Fruit fly (Drosophila melanogaster) whole organism, embryonic: ENCODE results near the gene tj.

ENCODE experiments used
- Ada2b ChIP-seq: fragments of 200-800 bp; sonication (Bioruptor generic); IDR thresholded peaks from 2 replicates; pipeline ENCODE4 v1.3.6; 2022; ENCODE audit warnings: missing biosample characterization, missing genetic modification characterization
- Bteb2 ChIP-seq: fragments of 200-800 bp; sonication (Bioruptor generic); optimal IDR thresholded peaks from 2 replicates; lab custom pipeline; 2016; ENCODE audit warnings: missing biosample characterization, missing genetic modification characterization
- CG10267 ChIP-seq: fragments of 200-800 bp; sonication (Bioruptor generic); optimal IDR thresholded peaks from 2 replicates; lab custom pipeline; 2018; ENCODE audit warnings: missing biosample characterization, mild to moderate bottlenecking, missing genetic modification characterization, moderate library complexity
- CG11504 ChIP-seq: fragments of 200-800 bp; sonication (Bioruptor generic); optimal IDR thresholded peaks from 3 replicates; lab custom pipeline; 2019; ENCODE audit warnings: missing biosample characterization, mild to moderate bottlenecking, missing genetic modification characterization, moderate library complexity
- CG12071 ChIP-seq: fragments of 200-800 bp; sonication (Bioruptor generic); optimal IDR thresholded peaks from 3 replicates; lab custom pipeline; 2018; ENCODE audit warnings: missing biosample characterization, mild to moderate bottlenecking, missing genetic modification characterization
- CG13296 ChIP-seq: fragments of 200-800 bp; sonication (Bioruptor generic); optimal IDR thresholded peaks from 3 replicates; lab custom pipeline; 2018; ENCODE audit warnings: missing biosample characterization, mild to moderate bottlenecking, missing genetic modification characterization
- CG14050 ChIP-seq: fragments of 200-800 bp; sonication (Bioruptor generic); IDR thresholded peaks from 3 replicates; pipeline ENCODE4 v1.3.6; 2022; ENCODE audit warnings: missing biosample characterization, missing genetic modification characterization
- CG15011 ChIP-seq: fragments of 200-800 bp; sonication (Bioruptor generic); optimal IDR thresholded peaks from 3 replicates; lab custom pipeline; 2018; ENCODE audit warnings: missing biosample characterization, mild to moderate bottlenecking, missing genetic modification characterization
- CG15514 ChIP-seq: fragments of 200-800 bp; sonication (Bioruptor generic); optimal IDR thresholded peaks from 3 replicates; lab custom pipeline; 2017; ENCODE audit warnings: missing biosample characterization, missing genetic modification characterization, mild to moderate bottlenecking, moderate library complexity, missing genetic modification reagents
- CG17385 ChIP-seq: fragments of 200-800 bp; sonication (Bioruptor generic); optimal IDR thresholded peaks from 3 replicates; lab custom pipeline; 2018; ENCODE audit warnings: missing biosample characterization, mild to moderate bottlenecking, missing genetic modification characterization
- CG17802 ChIP-seq: fragments of 200-800 bp; sonication (Bioruptor generic); optimal IDR thresholded peaks from 2 replicates; lab custom pipeline; 2018; ENCODE audit warnings: missing biosample characterization, mild to moderate bottlenecking, missing genetic modification characterization, moderate library complexity
- CG17829 ChIP-seq: fragments of 200-800 bp; optimal IDR thresholded peaks from 2 replicates; lab custom pipeline; 2019; ENCODE audit warnings: missing biosample characterization, mild to moderate bottlenecking, missing genetic modification characterization, moderate library complexity
- CG30403 ChIP-seq: fragments of 200-800 bp; sonication (Bioruptor generic); optimal IDR thresholded peaks from 3 replicates; lab custom pipeline; 2016; ENCODE audit warnings: missing biosample characterization, missing genetic modification characterization
- CG3065 ChIP-seq: fragments of 200-800 bp; sonication (Bioruptor generic); optimal IDR thresholded peaks from 2 replicates; lab custom pipeline; 2016; ENCODE audit warnings: missing biosample characterization, missing genetic modification characterization
- CG31224 ChIP-seq: fragments of 200-800 bp; sonication (Bioruptor generic); IDR thresholded peaks from 2 replicates; pipeline ENCODE4 v1.3.6; 2022; ENCODE audit warnings: missing biosample characterization, missing genetic modification characterization
- CG3163 ChIP-seq: fragments of 200-800 bp; sonication (Bioruptor generic); optimal IDR thresholded peaks from 3 replicates; lab custom pipeline; 2016; ENCODE audit warnings: missing biosample characterization, missing genetic modification characterization
- CG3995 ChIP-seq: fragments of 200-800 bp; sonication (Bioruptor generic); optimal IDR thresholded peaks from 3 replicates; lab custom pipeline; 2016; ENCODE audit warnings: missing biosample characterization, missing genetic modification characterization
- CG8281 ChIP-seq: fragments of 200-800 bp; sonication (Bioruptor generic); optimal IDR thresholded peaks from 2 replicates; lab custom pipeline; 2018; ENCODE audit warnings: missing biosample characterization, mild to moderate bottlenecking, missing genetic modification characterization, moderate library complexity
- Camta ChIP-seq: fragments of 200-800 bp; sonication (Bioruptor generic); optimal IDR thresholded peaks from 2 replicates; lab custom pipeline; 2016; ENCODE audit warnings: missing biosample characterization, missing genetic modification characterization
- CrebB ChIP-seq: fragments of 200-800 bp; sonication (Bioruptor generic); optimal IDR thresholded peaks from 3 replicates; lab custom pipeline; 2018; ENCODE audit warnings: missing biosample characterization, mild to moderate bottlenecking, missing genetic modification characterization
- Dek ChIP-seq: fragments of 200-800 bp; sonication (Bioruptor generic); optimal IDR thresholded peaks from 3 replicates; lab custom pipeline; 2019; ENCODE audit warnings: missing biosample characterization, mild to moderate bottlenecking, missing genetic modification characterization, moderate library complexity
- Hmx ChIP-seq: fragments of 200-800 bp; sonication (Bioruptor generic); optimal IDR thresholded peaks from 2 replicates; lab custom pipeline; 2016; ENCODE audit warnings: missing biosample characterization, missing genetic modification characterization
- Myb ChIP-seq: fragments of 200-800 bp; sonication (Bioruptor generic); optimal IDR thresholded peaks from 2 replicates; lab custom pipeline; 2016; ENCODE audit warnings: missing biosample characterization, missing genetic modification characterization
- Neu2 ChIP-seq: fragments of 200-800 bp; sonication (Bioruptor generic); optimal IDR thresholded peaks from 3 replicates; lab custom pipeline; 2016; ENCODE audit warnings: missing biosample characterization, missing genetic modification characterization, borderline replicate concordance
- PHDP ChIP-seq: fragments of 200-800 bp; sonication (Bioruptor generic); optimal IDR thresholded peaks from 3 replicates; lab custom pipeline; 2018; ENCODE audit warnings: missing biosample characterization, mild to moderate bottlenecking, missing genetic modification characterization, moderate library complexity
- Rx ChIP-seq: fragments of 200-800 bp; sonication (Bioruptor generic); IDR thresholded peaks from 2 replicates; pipeline ENCODE4 v1.3.6; 2022; ENCODE audit warnings: missing biosample characterization, missing genetic modification characterization
- Sin3A ChIP-seq: fragments of >200 bp; optimal IDR thresholded peaks from 2 replicates; lab custom pipeline; 2018
- Six4 ChIP-seq: fragments of 200-800 bp; sonication (Bioruptor generic); optimal IDR thresholded peaks from 2 replicates; lab custom pipeline; 2016; ENCODE audit warnings: missing biosample characterization, missing genetic modification characterization
- Sox102F ChIP-seq: fragments of 200-800 bp; sonication (Bioruptor generic); optimal IDR thresholded peaks from 2 replicates; lab custom pipeline; 2018; ENCODE audit warnings: missing biosample characterization, mild to moderate bottlenecking, missing genetic modification characterization, moderate library complexity
- Xrp1 ChIP-seq: fragments of 200-800 bp; sonication (Bioruptor generic); IDR thresholded peaks from 2 replicates; pipeline ENCODE4 v1.3.6; 2022; ENCODE audit warnings: missing biosample characterization, missing genetic modification characterization
- YL-1 ChIP-seq: fragments of 200-800 bp; sonication (Bioruptor generic); optimal IDR thresholded peaks from 3 replicates; lab custom pipeline; 2017; ENCODE audit warnings: missing biosample characterization, mild to moderate bottlenecking, missing genetic modification characterization
- ap ChIP-seq: fragments of 200-800 bp; sonication (Bioruptor generic); IDR thresholded peaks from 2 replicates; pipeline ENCODE4 v1.3.6; 2022; ENCODE audit warnings: missing biosample characterization, missing genetic modification characterization
- ara ChIP-seq: fragments of 200-800 bp; sonication (Bioruptor generic); IDR thresholded peaks from 2 replicates; pipeline ENCODE4 v1.3.6; 2022; ENCODE audit warnings: missing biosample characterization, missing genetic modification characterization
- cad ChIP-seq: fragments of >200 bp; optimal IDR thresholded peaks from 2 replicates; lab custom pipeline; 2017; ENCODE audit warnings: missing biosample characterization, missing genetic modification characterization
- cato ChIP-seq: fragments of 200-800 bp; sonication (Bioruptor generic); optimal IDR thresholded peaks from 2 replicates; lab custom pipeline; 2016; ENCODE audit warnings: missing biosample characterization, missing genetic modification characterization, borderline replicate concordance
- dati ChIP-seq: fragments of 200-800 bp; sonication (Bioruptor generic); IDR thresholded peaks from 2 replicates; pipeline ENCODE4 v1.3.6; 2022; ENCODE audit warnings: missing biosample characterization, missing genetic modification characterization
- dmrt11E ChIP-seq: fragments of 200-800 bp; sonication (Bioruptor generic); optimal IDR thresholded peaks from 3 replicates; lab custom pipeline; 2018; ENCODE audit warnings: missing biosample characterization, mild to moderate bottlenecking, missing genetic modification characterization, moderate library complexity
- eyg ChIP-seq: fragments of 200-800 bp; sonication (Bioruptor generic); optimal IDR thresholded peaks from 3 replicates; lab custom pipeline; 2016; ENCODE audit warnings: missing biosample characterization, missing genetic modification characterization
- gsb ChIP-seq: fragments of 200-800 bp; sonication (Bioruptor generic); IDR thresholded peaks from 2 replicates; pipeline ENCODE4 v1.3.6; 2022; ENCODE audit warnings: missing biosample characterization, missing genetic modification characterization
- h ChIP-seq: fragments of >200 bp; optimal IDR thresholded peaks from 2 replicates; lab custom pipeline; 2017
- hth ChIP-seq: fragments of >200 bp; optimal IDR thresholded peaks from 2 replicates; lab custom pipeline; 2017; ENCODE audit warnings: inconsistent platforms
- kah ChIP-seq: fragments of 200-800 bp; sonication (Bioruptor generic); optimal IDR thresholded peaks from 2 replicates; lab custom pipeline; 2018; ENCODE audit warnings: missing biosample characterization, mild to moderate bottlenecking, missing genetic modification characterization
- klu ChIP-seq: fragments of 200-800 bp; sonication (Bioruptor generic); IDR thresholded peaks from 2 replicates; pipeline ENCODE4 v1.3.6; 2022; ENCODE audit warnings: missing biosample characterization, missing genetic modification characterization
- lbe ChIP-seq: fragments of 200-800 bp; sonication (Bioruptor generic); optimal IDR thresholded peaks from 2 replicates; lab custom pipeline; 2016; ENCODE audit warnings: missing biosample characterization, mild to moderate bottlenecking, missing genetic modification characterization
- lilli ChIP-seq: fragments of 200-800 bp; sonication (Bioruptor generic); optimal IDR thresholded peaks from 3 replicates; lab custom pipeline; 2016; ENCODE audit warnings: missing biosample characterization, missing genetic modification characterization
- luna ChIP-seq: fragments of 200-800 bp; sonication (Bioruptor generic); optimal IDR thresholded peaks from 2 replicates; lab custom pipeline; 2016; ENCODE audit warnings: missing biosample characterization, missing genetic modification characterization
- oc ChIP-seq: fragments of 200-800 bp; sonication (Bioruptor generic); optimal IDR thresholded peaks from 2 replicates; lab custom pipeline; 2018; ENCODE audit warnings: missing biosample characterization, mild to moderate bottlenecking, missing genetic modification characterization, moderate library complexity
- odd ChIP-seq: fragments of 200-800 bp; sonication (Bioruptor generic); optimal IDR thresholded peaks from 2 replicates; lab custom pipeline; 2017; ENCODE audit warnings: missing biosample characterization, mild to moderate bottlenecking, missing genetic modification characterization
- org-1 ChIP-seq: fragments of 200-800 bp; sonication (Bioruptor generic); optimal IDR thresholded peaks from 2 replicates; lab custom pipeline; 2017; ENCODE audit warnings: missing biosample characterization, missing genetic modification characterization
- sna ChIP-seq: fragments of 200-800 bp; sonication (Bioruptor generic); IDR thresholded peaks from 2 replicates; pipeline ENCODE4 v1.3.6; 2022; ENCODE audit warnings: missing biosample characterization, missing genetic modification characterization; ENCODE audit not compliant: partially characterized antibody
- tio ChIP-seq: fragments of 200-800 bp; sonication (Bioruptor generic); optimal IDR thresholded peaks from 2 replicates; lab custom pipeline; 2017; ENCODE audit warnings: missing biosample characterization, missing genetic modification characterization, inconsistent platforms
- trh ChIP-seq: fragments of 200-800 bp; sonication (Bioruptor generic); optimal IDR thresholded peaks from 2 replicates; lab custom pipeline; 2016; ENCODE audit warnings: missing biosample characterization, missing genetic modification characterization
- tx ChIP-seq: fragments of 200-800 bp; sonication (Bioruptor generic); optimal IDR thresholded peaks from 2 replicates; lab custom pipeline; 2016; ENCODE audit warnings: missing biosample characterization, missing genetic modification characterization

tj gene

dm6 chr2L:19434260-19434659, 29.8 kb upstream of the tj start (continued):
- TF ChIP-seq kah (GFP tag; lab: Kevin White, UChicago) (peak; percentile 55), cad (GFP tag; lab: Kevin White, UChicago) (no peak), CG3163 (GFP tag; lab: Kevin White, UChicago) (no peak), CG12071 (peak; percentile 73), oc (tag; lab: Kevin White, UChicago) (no peak), ap (GFP tag; lab: Robert Waterston, UW) (no peak), Neu2 (GFP tag; lab: Kevin White, UChicago) (no peak), Six4 (GFP tag; lab: Kevin White, UChicago) (no peak), YL-1 (GFP tag; lab: Kevin White, UChicago) (no peak), klu (GFP tag; lab: Robert Waterston, UW) (no peak), CG31224 (no peak), lbe (GFP tag; lab: Kevin White, UChicago) (no peak), CG17802 (tag; lab: Kevin White, UChicago) (no peak), CG30403 (no peak), odd (peak; percentile 70), PHDP (tag; lab: Kevin White, UChicago) (peak; percentile 75), CG3065 (GFP tag; lab: Kevin White, UChicago) (no peak), Sin3A (lab: Kevin White, UChicago) (no peak), CG17385 (peak; percentile 55), lilli (no peak), h (lab: Kevin White, UChicago) (no peak), Hmx (GFP tag; lab: Kevin White, UChicago) (no peak), CG17829 (tag; lab: Kevin White, UChicago) (peak; percentile 64), Myb (GFP tag; lab: Kevin White, UChicago) (no peak), luna (GFP tag; lab: Kevin White, UChicago) (no peak), trh (GFP tag; lab: Kevin White, UChicago) (no peak), sna (GFP tag; lab: Robert Waterston, UW) (no peak), CG3995 (GFP tag; lab: Kevin White, UChicago) (no peak), CrebB (tag; lab: Kevin White, UChicago) (peak; percentile 81), eyg (GFP tag; lab: Kevin White, UChicago) (no peak), Dek (no peak), cato (GFP tag; lab: Kevin White, UChicago) (no peak), Ada2b (GFP tag; lab: Robert Waterston, UW) (no peak), CG15514 (GFP tag; lab: Kevin White, UChicago) (peak; percentile 27), hth (lab: Kevin White, UChicago) (no peak), CG14050 (GFP tag; lab: Robert Waterston, UW) (no peak), dati (GFP tag; lab: Robert Waterston, UW) (no peak), CG8281 (tag; lab: Kevin White, UChicago) (peak; percentile 50), CG10267 (tag; lab: Kevin White, UChicago) (peak; percentile 48), tio (no peak), CG13296 (GFP tag; lab: Kevin White, UChicago) (peak; percentile 78), CG11504 (peak; percentile 49), Rx (GFP tag; lab: Robert Waterston, UW) (no peak), Sox102F (GFP tag; lab: Kevin White, UChicago) (peak; percentile 34), Camta (GFP tag; lab: Kevin White, UChicago) (no peak), CG15011 (GFP tag; lab: Kevin White, UChicago) (peak; percentile 51), Xrp1 (GFP tag; lab: Robert Waterston, UW) (peak; percentile 68), ara (GFP tag; lab: Robert Waterston, UW) (peak; percentile 65; the same call in 1 of the 2 replicates), org-1 (GFP tag; lab: Kevin White, UChicago) (peak; percentile 46), gsb (no peak), tx (GFP tag; lab: Kevin White, UChicago) (no peak), Bteb2 (GFP tag; lab: Kevin White, UChicago) (no peak), dmrt11E (tag; lab: Kevin White, UChicago) (peak; percentile 81)
